Worm (Caenorhabditis elegans): ENCODE measurements around the gene mboa-4.

- TF ChIP-seq F13H6.1 (tag; optimal IDR thresholded peaks at IDR 0.05) (no peak), mec-3 (tag; optimal IDR thresholded peaks at IDR 0.05; ENCODE audit: borderline replicate concordance) (no peak), sox-4 (tag; optimal IDR thresholded peaks at IDR 0.05) (no peak), sox-2 (GFP tag; IDR thresholded peaks at IDR 0.05) (no peak), hlh-15 (tag; optimal IDR thresholded peaks at IDR 0.05) (no peak), ceh-18 (tag; optimal IDR thresholded peaks at IDR 0.05) (no peak), C08G9.2 (tag; optimal IDR thresholded peaks at IDR 0.05) (no peak), unc-55 (GFP tag; optimal IDR thresholded peaks at IDR 0.05) (peak; percentile 12), pag-3 (tag; optimal IDR thresholded peaks at IDR 0.05; ENCODE audit: borderline replicate concordance) (no peak), nfya-1 (tag; optimal IDR thresholded peaks at IDR 0.05) (peak; percentile 62), ama-1 (optimal IDR thresholded peaks at IDR 0.05) (no peak), ceh-48 (tag; optimal IDR thresholded peaks at IDR 0.05) (no peak)
These were observed 48.7 kb downstream of the mboa-4 start, which contains the start of gene rps-5 for ce11 chrIV:11110995-11111619.
